Fruit fly (Drosophila melanogaster): ENCODE measurements around the gene CG31496.
A peak's percentile ranks its signal among the peaks of the same experiment; 100 is the strongest.

Gene CG31496

dm6 chr3R:7330695-7331094 lies 14.2 kb upstream of the CG31496 start:
- TF ChIP-seq pdm3 (GFP tag; optimal IDR thresholded peaks at IDR 0.05) = peak; percentile 26
- no peak for TF ChIP-seq Ets21C (GFP tag; optimal IDR thresholded peaks at IDR 0.05)
- no peak for TF ChIP-seq CG10631 (GFP tag; optimal IDR thresholded peaks at IDR 0.05)
- TF ChIP-seq dac (GFP tag; optimal IDR thresholded peaks at IDR 0.05) = peak; percentile 61
- TF ChIP-seq CG4318 (GFP tag; optimal IDR thresholded peaks at IDR 0.05) = peak; percentile 59
- no peak for TF ChIP-seq vri (GFP tag; optimal IDR thresholded peaks at IDR 0.05)
- 0 out of 3 replicates have a peak, but pooled peaks have one; percentile 18 for TF ChIP-seq CG6163 (GFP tag; IDR thresholded peaks at IDR 0.05)
- TF ChIP-seq CG7368 (GFP tag; optimal IDR thresholded peaks at IDR 0.05) = no peak
- TF ChIP-seq salr (GFP tag; optimal IDR thresholded peaks at IDR 0.05) = peak in 1 of 2 experiments; percentile 2
- TF ChIP-seq Smox (GFP tag; optimal IDR thresholded peaks at IDR 0.05) = no peak
- no peak for TF ChIP-seq lz (GFP tag; optimal IDR thresholded peaks at IDR 0.05)
- TF ChIP-seq Eip78C (GFP tag) = peak; percentile 63
- TF ChIP-seq svp (GFP tag) = no peak
- TF ChIP-seq CG8119 (GFP tag; IDR thresholded peaks at IDR 0.05) = peak; percentile 70; the same call in 2 of the 3 replicates
- TF ChIP-seq CG11294 (GFP tag; IDR thresholded peaks at IDR 0.05) = no peak
- TF ChIP-seq Hr4 (GFP tag; optimal IDR thresholded peaks at IDR 0.05) = peak; percentile 72
- TF ChIP-seq Blimp-1 (GFP tag; optimal IDR thresholded peaks at IDR 0.05) = no peak
- no peak for TF ChIP-seq CG16779 (tag; optimal IDR thresholded peaks at IDR 0.05)
- TF ChIP-seq CG1621 (tag; optimal IDR thresholded peaks at IDR 0.05) = no peak
- no peak for TF ChIP-seq CG8632 (GFP tag; optimal IDR thresholded peaks at IDR 0.05)
- no peak for TF ChIP-seq net (GFP tag; optimal IDR thresholded peaks at IDR 0.05)
- TF ChIP-seq spab (GFP tag; optimal IDR thresholded peaks at IDR 0.05) = no peak
- no peak for TF ChIP-seq Hr38 (GFP tag; optimal IDR thresholded peaks at IDR 0.05)
- TF ChIP-seq Gug (GFP tag; IDR thresholded peaks at IDR 0.05) = peak; percentile 53; the same call in 1 of the 2 replicates
- TF ChIP-seq Met (GFP tag; optimal IDR thresholded peaks at IDR 0.05) = no peak
- no peak for TF ChIP-seq achi (GFP tag; optimal IDR thresholded peaks at IDR 0.05)
- TF ChIP-seq CG31627 (GFP tag; optimal IDR thresholded peaks at IDR 0.05) = no peak
- TF ChIP-seq CG15336 (GFP tag; IDR thresholded peaks at IDR 0.05) = peak; percentile 74
- TF ChIP-seq fkh (GFP tag; optimal IDR thresholded peaks at IDR 0.05) = no peak
- peak; percentile 75 for TF ChIP-seq eg (GFP tag; IDR thresholded peaks at IDR 0.05)
- no peak for TF ChIP-seq esn (GFP tag; optimal IDR thresholded peaks at IDR 0.05)
- TF ChIP-seq CG34406 (GFP tag; optimal IDR thresholded peaks at IDR 0.05) = no peak
- TF ChIP-seq CG9139 (GFP tag; optimal IDR thresholded peaks at IDR 0.05) = no peak
- peak; percentile 67 for TF ChIP-seq CG6276 (GFP tag; optimal IDR thresholded peaks at IDR 0.05)
- peak; percentile 11 for TF ChIP-seq OdsH (GFP tag; optimal IDR thresholded peaks at IDR 0.05)
- TF ChIP-seq Ets96B (tag; optimal IDR thresholded peaks at IDR 0.05) = no peak
- peak; percentile 78 for TF ChIP-seq CG32006 (GFP tag; optimal IDR thresholded peaks at IDR 0.05)

- TF ChIP-seq fd85E (GFP tag; optimal IDR thresholded peaks at IDR 0.05) (no peak), CG10631 (GFP tag; optimal IDR thresholded peaks at IDR 0.05) (peak; percentile 0), Hr39 (GFP tag; optimal IDR thresholded peaks at IDR 0.05) (no peak), CG15336 (GFP tag; IDR thresholded peaks at IDR 0.05) (no peak), esn (GFP tag; optimal IDR thresholded peaks at IDR 0.05) (peak; percentile 22), Smox (GFP tag; optimal IDR thresholded peaks at IDR 0.05) (no peak), svp (GFP tag) (peak; percentile 26), Eip78C (GFP tag) (peak; percentile 48), vri (GFP tag; optimal IDR thresholded peaks at IDR 0.05) (peak; percentile 28), Eip93F (GFP tag; optimal IDR thresholded peaks at IDR 0.05) (no peak)
Observed at dm6 chr3R:7334613-7335012, 10.3 kb upstream of the CG31496 start.

dm6 chr3R:7336454-7336853 lies 8.4 kb upstream of the CG31496 start:
- TF ChIP-seq Sox14 (GFP tag; optimal IDR thresholded peaks at IDR 0.05) (peak; percentile 35), salr (GFP tag; optimal IDR thresholded peaks at IDR 0.05) (peak in 1 of 2 experiments; percentile 7), Ets21C (GFP tag; optimal IDR thresholded peaks at IDR 0.05) (no peak), CG6163 (GFP tag; IDR thresholded peaks at IDR 0.05) (0 out of 3 replicates have a peak, but pooled peaks have one; percentile 13), CG8632 (GFP tag; optimal IDR thresholded peaks at IDR 0.05) (peak; percentile 37), Sox15 (GFP tag; optimal IDR thresholded peaks at IDR 0.05) (no peak), CG31627 (GFP tag; optimal IDR thresholded peaks at IDR 0.05) (peak; percentile 10), Eip78C (GFP tag) (peak; percentile 90), fd59A (GFP tag; optimal IDR thresholded peaks at IDR 0.05) (peak; percentile 4), net (GFP tag; optimal IDR thresholded peaks at IDR 0.05) (no peak), Ets96B (tag; optimal IDR thresholded peaks at IDR 0.05) (peak; percentile 57), fkh (GFP tag; optimal IDR thresholded peaks at IDR 0.05) (no peak), lz (GFP tag; optimal IDR thresholded peaks at IDR 0.05) (peak; percentile 18), esn (GFP tag; optimal IDR thresholded peaks at IDR 0.05) (peak; percentile 64), CG6276 (GFP tag; optimal IDR thresholded peaks at IDR 0.05) (no peak), achi (GFP tag; optimal IDR thresholded peaks at IDR 0.05) (peak; percentile 26), CG9139 (GFP tag; optimal IDR thresholded peaks at IDR 0.05) (no peak), Smox (GFP tag; optimal IDR thresholded peaks at IDR 0.05) (peak; percentile 45), CG8319 (GFP tag; optimal IDR thresholded peaks at IDR 0.05) (no peak), topi (GFP tag; optimal IDR thresholded peaks at IDR 0.05) (peak; percentile 58), CG6792 (GFP tag; optimal IDR thresholded peaks at IDR 0.05) (peak; percentile 30), OdsH (GFP tag; optimal IDR thresholded peaks at IDR 0.05) (peak; percentile 44), CG8119 (GFP tag; IDR thresholded peaks at IDR 0.05) (peak; percentile 35; the same call in 1 of the 3 replicates), Lpt (GFP tag; optimal IDR thresholded peaks at IDR 0.05) (peak; percentile 45), Gug (GFP tag; IDR thresholded peaks at IDR 0.05) (no peak)
